Worm (Caenorhabditis elegans): ENCODE measurements around the gene atp-4.

Gene atp-4

DNA sequence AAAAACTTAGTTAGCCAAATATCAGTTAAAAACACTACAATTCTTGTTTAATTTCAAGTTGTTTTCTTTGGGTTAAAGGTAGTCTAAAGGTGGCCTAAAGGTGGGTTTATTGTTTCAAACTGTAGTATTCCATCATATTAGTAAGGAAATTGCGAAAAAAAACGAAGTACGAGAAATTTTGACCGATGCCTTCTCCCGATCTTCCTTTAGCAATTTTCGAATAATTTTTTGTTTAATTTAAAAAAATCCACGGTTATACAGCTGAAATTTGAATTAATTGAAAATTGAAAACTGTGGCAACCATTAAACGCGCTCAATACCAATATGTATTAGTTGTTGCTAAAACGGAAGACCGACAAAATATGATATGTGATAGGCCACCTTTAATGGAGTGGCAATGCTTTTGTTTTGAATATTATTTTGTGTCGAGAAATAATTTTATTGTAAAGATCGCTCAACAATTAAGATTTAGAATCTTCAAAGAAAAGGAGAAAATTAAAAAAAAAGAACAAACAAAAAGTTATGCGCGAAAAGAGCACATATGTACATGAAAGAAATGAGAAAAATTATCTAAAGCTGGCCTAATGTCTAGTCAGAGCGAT lies 25.9 kb downstream of the atp-4 start:
- no peak for TF ChIP-seq tab-1 (GFP tag; IDR thresholded peaks at IDR 0.05)
- no peak for TF ChIP-seq T22C8.4 (GFP tag; IDR thresholded peaks at IDR 0.05)
- no peak for TF ChIP-seq ztf-29 (GFP tag; IDR thresholded peaks at IDR 0.05)
- TF ChIP-seq klf-2 (GFP tag; conservative IDR thresholded peaks at IDR 0.05), result no peak
- TF ChIP-seq ref-1 (GFP tag; conservative IDR thresholded peaks at IDR 0.05), result no peak
- TF ChIP-seq cog-1 (tag; optimal IDR thresholded peaks at IDR 0.05), result no peak
- no peak for TF ChIP-seq flt-1 (GFP tag; IDR thresholded peaks at IDR 0.05)
- TF ChIP-seq med-1 (GFP tag; optimal IDR thresholded peaks at IDR 0.05; ENCODE audit: insufficient read depth), result no peak
- TF ChIP-seq ztf-23 (GFP tag; IDR thresholded peaks at IDR 0.05), result no peak

DNA sequence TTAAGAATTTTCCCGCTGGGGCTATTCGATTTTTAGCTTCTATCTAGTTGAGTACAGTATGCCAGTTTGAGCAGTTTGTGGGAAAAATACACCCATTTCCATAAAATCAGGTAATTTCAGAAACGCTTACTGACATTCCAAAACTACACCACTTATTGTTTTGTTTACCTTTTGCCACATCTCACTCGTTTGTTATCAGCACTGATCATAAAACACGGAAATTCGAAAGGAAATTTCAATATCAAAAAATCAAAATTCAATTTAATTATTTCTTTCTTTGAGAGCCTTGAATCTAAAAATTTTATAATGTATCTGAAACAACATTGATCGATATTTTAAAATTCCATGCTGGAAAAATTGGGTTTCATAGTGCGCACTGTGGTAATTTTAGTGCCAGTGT lies 26.4 kb downstream of the atp-4 start:
- no peak for TF ChIP-seq klf-2 (GFP tag; conservative IDR thresholded peaks at IDR 0.05)
- TF ChIP-seq T22C8.4 (GFP tag; IDR thresholded peaks at IDR 0.05), result no peak
- TF ChIP-seq ztf-29 (GFP tag; IDR thresholded peaks at IDR 0.05), result no peak
- TF ChIP-seq ztf-23 (GFP tag; IDR thresholded peaks at IDR 0.05), result no peak
- TF ChIP-seq tab-1 (GFP tag; IDR thresholded peaks at IDR 0.05), result no peak
- TF ChIP-seq med-1 (GFP tag; optimal IDR thresholded peaks at IDR 0.05; ENCODE audit: insufficient read depth), result no peak
- no peak for TF ChIP-seq flt-1 (GFP tag; IDR thresholded peaks at IDR 0.05)
- TF ChIP-seq ref-1 (GFP tag; conservative IDR thresholded peaks at IDR 0.05), result no peak
- TF ChIP-seq cog-1 (tag; optimal IDR thresholded peaks at IDR 0.05), result no peak

DNA sequence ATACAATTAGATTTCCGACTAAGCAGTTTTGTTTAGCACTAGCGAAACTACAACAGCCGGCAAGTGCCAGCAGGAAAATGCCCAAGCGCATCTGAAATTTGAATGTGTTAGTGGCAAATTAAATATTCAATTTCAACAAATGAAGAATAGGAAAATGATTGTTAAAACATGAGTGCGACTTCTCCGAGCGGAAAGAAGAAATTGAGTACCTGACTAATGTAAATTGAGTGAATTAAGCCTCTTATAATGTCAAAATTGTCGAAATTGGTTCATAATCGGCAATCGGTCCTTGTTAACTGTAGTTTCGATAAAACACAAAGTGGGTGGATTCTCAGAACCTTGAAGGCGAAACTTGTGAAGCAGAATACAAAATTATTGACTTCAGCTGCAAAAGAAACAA lies 27.1 kb downstream of the atp-4 start, which contains the start of gene gfi-1:
Gene gfi-1, minus strand, starts transcription at position 101 of the 400 bp plus-strand sequence.
- TF ChIP-seq klf-2 (GFP tag; conservative IDR thresholded peaks at IDR 0.05) (no peak), ztf-29 (GFP tag; IDR thresholded peaks at IDR 0.05) (no peak), med-1 (GFP tag; optimal IDR thresholded peaks at IDR 0.05; ENCODE audit: insufficient read depth) (no peak), ztf-23 (GFP tag; IDR thresholded peaks at IDR 0.05) (no peak), T22C8.4 (GFP tag; IDR thresholded peaks at IDR 0.05) (no peak)

DNA sequence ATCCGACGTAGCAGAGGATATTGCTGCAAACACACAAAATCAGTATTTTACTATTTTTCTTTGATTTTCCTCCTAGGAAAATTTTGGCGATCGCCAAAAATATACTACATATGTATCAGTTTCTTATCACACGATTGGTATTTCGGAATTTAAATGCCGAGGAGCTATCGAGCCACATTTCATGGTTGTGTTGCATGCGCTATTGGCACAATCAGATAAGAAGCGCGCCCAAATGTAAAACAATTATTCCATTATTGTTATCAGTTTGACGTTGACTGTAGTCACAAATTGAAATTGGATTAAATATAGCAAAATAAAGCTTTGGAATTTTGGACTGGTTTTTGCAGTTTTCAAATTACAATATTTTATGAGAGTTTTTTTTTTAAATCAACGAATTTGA lies 28.0 kb downstream of the atp-4 start:
- no peak for TF ChIP-seq flt-1 (GFP tag; IDR thresholded peaks at IDR 0.05)
- TF ChIP-seq ref-1 (GFP tag; conservative IDR thresholded peaks at IDR 0.05), result no peak
- no peak for TF ChIP-seq klf-2 (GFP tag; conservative IDR thresholded peaks at IDR 0.05)
- no peak for TF ChIP-seq med-1 (GFP tag; optimal IDR thresholded peaks at IDR 0.05; ENCODE audit: insufficient read depth)
- TF ChIP-seq ztf-23 (GFP tag; IDR thresholded peaks at IDR 0.05), result no peak
- no peak for TF ChIP-seq cog-1 (tag; optimal IDR thresholded peaks at IDR 0.05)
- no peak for TF ChIP-seq T22C8.4 (GFP tag; IDR thresholded peaks at IDR 0.05)
- TF ChIP-seq tab-1 (GFP tag; IDR thresholded peaks at IDR 0.05), result no peak
- TF ChIP-seq ztf-29 (GFP tag; IDR thresholded peaks at IDR 0.05), result no peak

DNA sequence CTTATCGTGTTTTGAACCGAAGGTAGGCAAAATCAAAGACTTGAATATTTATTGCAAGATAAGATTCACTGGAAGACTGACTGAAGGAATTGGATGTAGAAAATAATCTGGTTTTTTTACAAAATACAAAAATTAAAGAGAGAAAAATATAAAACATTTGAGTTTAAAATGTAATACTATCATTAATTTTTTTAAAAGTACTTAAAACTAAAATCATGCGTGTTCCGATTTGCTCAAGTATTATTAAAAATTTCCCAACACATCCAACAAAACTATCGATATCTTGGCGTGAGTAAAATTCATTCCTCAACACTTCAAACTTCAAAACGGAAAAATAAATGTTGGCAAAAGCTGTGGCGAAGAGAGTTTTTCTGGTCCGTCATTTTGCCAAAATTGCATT lies 36.7 kb downstream of the atp-4 start, which contains the start of gene F57F4.1:
Gene F57F4.1, plus strand, starts transcription at position 301 of the 400 bp plus-strand sequence.
- TF ChIP-seq klf-2 (GFP tag; conservative IDR thresholded peaks at IDR 0.05), result no peak
- no peak for TF ChIP-seq ztf-29 (GFP tag; IDR thresholded peaks at IDR 0.05)
- TF ChIP-seq cog-1 (tag; optimal IDR thresholded peaks at IDR 0.05), result no peak

DNA sequence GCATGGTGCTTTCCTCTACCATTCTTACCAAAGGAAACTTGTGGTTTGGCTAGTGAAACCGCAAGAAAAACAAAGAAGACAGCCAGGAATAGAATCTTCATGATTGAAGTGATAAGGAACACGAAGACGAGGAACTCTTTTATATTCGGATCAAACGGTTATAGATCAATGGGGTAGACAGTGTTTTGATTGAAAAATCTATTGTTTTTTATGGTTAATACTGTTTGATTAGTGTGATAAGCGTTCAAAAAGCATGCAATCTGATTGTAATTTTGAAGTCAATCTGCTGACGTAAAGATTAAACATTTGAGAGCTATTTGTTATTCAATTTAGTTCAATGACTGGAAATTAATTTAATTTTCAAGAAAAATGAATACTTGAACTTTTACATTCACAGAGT lies 37.3 kb downstream of the atp-4 start, which contains the start of gene F57F4.2:
Gene F57F4.2, minus strand, starts transcription at position 101 of the 400 bp plus-strand sequence.
- TF ChIP-seq cog-1 (tag; optimal IDR thresholded peaks at IDR 0.05) (no peak), med-1 (GFP tag; optimal IDR thresholded peaks at IDR 0.05; ENCODE audit: insufficient read depth) (no peak), ztf-29 (GFP tag; IDR thresholded peaks at IDR 0.05) (no peak), flt-1 (GFP tag; IDR thresholded peaks at IDR 0.05) (no peak), tab-1 (GFP tag; IDR thresholded peaks at IDR 0.05) (no peak), ztf-23 (GFP tag; IDR thresholded peaks at IDR 0.05) (no peak), T22C8.4 (GFP tag; IDR thresholded peaks at IDR 0.05) (no peak), ref-1 (GFP tag; conservative IDR thresholded peaks at IDR 0.05) (no peak), klf-2 (GFP tag; conservative IDR thresholded peaks at IDR 0.05) (no peak)

DNA sequence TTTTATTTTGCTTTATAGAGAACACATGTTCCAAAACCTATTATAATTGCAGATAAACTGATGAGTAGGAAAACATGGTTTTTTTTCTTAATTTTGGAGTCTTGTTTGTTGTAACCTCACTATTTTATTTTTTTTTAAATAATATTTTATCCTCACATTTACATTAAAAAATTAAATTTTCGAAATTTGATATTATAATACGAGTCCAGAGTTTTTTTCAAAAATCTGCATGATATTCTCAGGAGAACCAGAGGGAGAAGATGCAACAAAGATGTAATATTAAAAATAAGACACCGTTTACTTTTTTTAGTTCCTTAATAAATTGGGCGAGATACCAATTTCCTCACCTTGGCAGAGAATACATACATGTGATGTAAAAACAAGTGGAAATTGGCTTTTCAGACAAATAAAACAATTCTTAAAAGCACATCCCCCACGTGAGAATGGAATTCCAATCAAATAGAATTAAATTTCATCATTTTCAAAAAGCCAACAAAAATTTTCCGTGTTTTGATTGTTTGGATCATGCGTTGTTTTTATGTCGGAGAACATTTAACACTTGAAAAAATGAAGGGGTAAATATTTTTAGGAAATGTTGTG lies 41.1 kb downstream of the atp-4 start:
- TF ChIP-seq cog-1 (tag; optimal IDR thresholded peaks at IDR 0.05) (no peak), ztf-29 (GFP tag; IDR thresholded peaks at IDR 0.05) (no peak), ztf-23 (GFP tag; IDR thresholded peaks at IDR 0.05) (no peak)

Measured in whole organism, midembryonic.